Worm (Caenorhabditis elegans): ENCODE results near the gene dmsr-10.

ce11 chrV:6778457-6778856 lies 23.3 kb downstream of the dmsr-10 start:
- TF ChIP-seq nhr-11 (tag; optimal IDR thresholded peaks at IDR 0.05) (no peak), fkh-10 (GFP tag; optimal IDR thresholded peaks at IDR 0.05) (no peak), egl-27 (tag; optimal IDR thresholded peaks at IDR 0.05) (no peak), fos-1 (tag; optimal IDR thresholded peaks at IDR 0.05) (no peak), skn-1 (tag; optimal IDR thresholded peaks at IDR 0.05) (no peak), lin-15B (tag; optimal IDR thresholded peaks at IDR 0.05) (no peak), mml-1 (tag; optimal IDR thresholded peaks at IDR 0.05) (no peak), snpc-4 (tag; optimal IDR thresholded peaks at IDR 0.05) (no peak), aly-2 (tag; optimal IDR thresholded peaks at IDR 0.05) (no peak), pqm-1 (tag; optimal IDR thresholded peaks at IDR 0.05) (no peak), ztf-4 (tag; optimal IDR thresholded peaks at IDR 0.05) (no peak)

Data from whole organism, L3 larva.